Worm (Caenorhabditis elegans): ENCODE results near the gene del-1.

DNA sequence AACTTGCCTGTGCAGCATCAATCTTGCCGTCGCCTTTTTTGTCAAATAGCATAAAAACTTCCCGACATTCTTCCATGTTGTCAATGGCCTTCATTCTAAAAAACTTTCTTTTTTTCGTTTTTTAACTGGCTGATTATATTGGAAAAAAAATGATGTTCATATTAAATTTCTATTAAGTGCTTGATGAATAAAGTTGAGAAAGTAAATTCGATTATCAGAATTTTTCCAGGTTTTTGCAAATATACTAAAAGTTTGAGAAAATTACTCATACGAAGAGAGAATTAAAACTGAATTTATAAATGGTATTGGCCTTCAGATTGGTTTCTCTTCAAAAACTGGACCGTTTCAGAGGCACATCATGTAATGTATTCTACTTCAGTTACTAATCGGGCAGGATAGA lies 21.4 kb upstream of the del-1 start, which contains the start of gene mlc-6:
- TF ChIP-seq Y56A3A.18 (GFP tag; IDR thresholded peaks at IDR 0.05) (no peak), rpc-1 (optimal IDR thresholded peaks at IDR 0.05) (no peak), rpc-1 (tag; optimal IDR thresholded peaks at IDR 0.05) (no peak), rec-8 (tag; optimal IDR thresholded peaks at IDR 0.05) (no peak)

Data from whole organism, young adult.